Fruit fly (Drosophila melanogaster): ENCODE measurements around the gene drm.

dm6 chr2L:3566532-3566931, 27.5 kb downstream of the drm start:
- TF ChIP-seq CG9948 (tag; optimal IDR thresholded peaks at IDR 0.05), result peak; percentile 62
- TF ChIP-seq fd96Ca (GFP tag; IDR thresholded peaks at IDR 0.05), result peak; percentile 67; the same call in 2 of the 3 replicates
- no peak for TF ChIP-seq EcR (GFP tag; optimal IDR thresholded peaks at IDR 0.05)
- peak; percentile 60 for TF ChIP-seq Pif1A (GFP tag; optimal IDR thresholded peaks at IDR 0.05)
- TF ChIP-seq gl (tag; optimal IDR thresholded peaks at IDR 0.05), result no peak
- TF ChIP-seq CG8301 (tag; optimal IDR thresholded peaks at IDR 0.05), result peak; percentile 60
- TF ChIP-seq CG8159 (tag; optimal IDR thresholded peaks at IDR 0.05), result peak; percentile 61
- TF ChIP-seq Ets98B (GFP tag; IDR thresholded peaks at IDR 0.05), result 0 out of 2 replicates have a peak, but pooled peaks have one; percentile 23
- 0 out of 2 replicates have a peak, but pooled peaks have one; percentile 27 for TF ChIP-seq rn (GFP tag; IDR thresholded peaks at IDR 0.05)
